Fruit fly (Drosophila melanogaster): ENCODE measurements around the gene Ge-1.

Ge-1 gene

dm6 chr2L:11106562-11106962 is 5.9 kb upstream of the Ge-1 start, which contains the start of gene Reps (continued):
- TF ChIP-seq al (GFP tag; IDR thresholded peaks at IDR 0.05) (peak; percentile 98), Gug (GFP tag; IDR thresholded peaks at IDR 0.05) (peak; percentile 99), Scr (GFP tag; IDR thresholded peaks at IDR 0.05; ENCODE audit: partially characterized antibody) (peak; percentile 71), Pdp1 (GFP tag; optimal IDR thresholded peaks at IDR 0.05) (peak; percentile 98 to 99), CG13296 (GFP tag; optimal IDR thresholded peaks at IDR 0.05) (peak; percentile 97), CG7928 (GFP tag; optimal IDR thresholded peaks at IDR 0.05) (peak; percentile 100), cato (GFP tag; optimal IDR thresholded peaks at IDR 0.05; ENCODE audit: borderline replicate concordance) (peak; percentile 98), Chrac-16 (GFP tag; optimal IDR thresholded peaks at IDR 0.05) (peak; percentile 99), CG9437 (GFP tag; optimal IDR thresholded peaks at IDR 0.05) (peak; percentile 92), Side (GFP tag; optimal IDR thresholded peaks at IDR 0.05) (peak; percentile 96), HLH54F (GFP tag; optimal IDR thresholded peaks at IDR 0.05) (peak; percentile 98), hth (optimal IDR thresholded peaks at IDR 0.05) (no peak), CG14710 (tag; optimal IDR thresholded peaks at IDR 0.05) (peak; percentile 98), disco-r (GFP tag; optimal IDR thresholded peaks at IDR 0.05) (peak; percentile 92), bbx (GFP tag; IDR thresholded peaks at IDR 0.05; ENCODE audit: partially characterized antibody) (peak; percentile 63), ATbp (GFP tag; optimal IDR thresholded peaks at IDR 0.05) (peak; percentile 96), ems (GFP tag; optimal IDR thresholded peaks at IDR 0.05) (peak; percentile 98), Abd-B (GFP tag; optimal IDR thresholded peaks at IDR 0.05) (peak; percentile 99), Fer3 (tag; optimal IDR thresholded peaks at IDR 0.05) (peak; percentile 99), CG11456 (GFP tag; IDR thresholded peaks at IDR 0.05) (peak; percentile 99), CG2120 (GFP tag; optimal IDR thresholded peaks at IDR 0.05) (peak; percentile 99), CG7839 (tag; optimal IDR thresholded peaks at IDR 0.05) (peak; percentile 99), Spps (tag; optimal IDR thresholded peaks at IDR 0.05) (peak; percentile 98), PHDP (tag; optimal IDR thresholded peaks at IDR 0.05) (peak; percentile 98), CG42726 (GFP tag; IDR thresholded peaks at IDR 0.05; ENCODE audit: partially characterized antibody) (peak; percentile 69; the same call in 1 of the 2 replicates), ewg (GFP tag; optimal IDR thresholded peaks at IDR 0.05) (peak; percentile 97), Dip2 (GFP tag; IDR thresholded peaks at IDR 0.05) (peak; percentile 76), Sin3A (optimal IDR thresholded peaks at IDR 0.05) (peak; percentile 96), CoRest (tag; optimal IDR thresholded peaks at IDR 0.05) (peak; percentile 99), CG8290 (GFP tag; optimal IDR thresholded peaks at IDR 0.05) (peak; percentile 99), CG8290 (tag; optimal IDR thresholded peaks at IDR 0.05) (peak; percentile 96), CG18619 (GFP tag; optimal IDR thresholded peaks at IDR 0.05) (peak; percentile 97), Dip3 (GFP tag; optimal IDR thresholded peaks at IDR 0.05) (peak; percentile 98), TFAM (GFP tag; optimal IDR thresholded peaks at IDR 0.05) (peak; percentile 91), pho (GFP tag; optimal IDR thresholded peaks at IDR 0.05) (peak; percentile 98), grn (GFP tag; optimal IDR thresholded peaks at IDR 0.05) (peak; percentile 91), CG3838 (GFP tag; optimal IDR thresholded peaks at IDR 0.05) (peak; percentile 97), pnt (GFP tag; optimal IDR thresholded peaks at IDR 0.05) (peak; percentile 98), Camta (GFP tag; optimal IDR thresholded peaks at IDR 0.05) (peak; percentile 98), br (optimal IDR thresholded peaks at IDR 0.05) (no peak), CG8281 (tag; optimal IDR thresholded peaks at IDR 0.05) (peak; percentile 90), Aef1 (GFP tag; IDR thresholded peaks at IDR 0.05) (peak; percentile 99), Elba2 (GFP tag; optimal IDR thresholded peaks at IDR 0.05) (peak; percentile 98), CG6654 (GFP tag; optimal IDR thresholded peaks at IDR 0.05) (peak; percentile 93), odd (GFP tag; optimal IDR thresholded peaks at IDR 0.05) (peak; percentile 93), CG4328 (GFP tag; optimal IDR thresholded peaks at IDR 0.05) (peak; percentile 95), Ptx1 (GFP tag; IDR thresholded peaks at IDR 0.05) (peak; percentile 99), CG12942 (GFP tag; optimal IDR thresholded peaks at IDR 0.05) (peak; percentile 99), onecut (GFP tag; IDR thresholded peaks at IDR 0.05) (peak; percentile 95), CTCF (GFP tag; optimal IDR thresholded peaks at IDR 0.05) (peak; percentile 71), Deaf1 (tag; optimal IDR thresholded peaks at IDR 0.05) (no peak), CG8388 (GFP tag; optimal IDR thresholded peaks at IDR 0.05) (peak; percentile 98), usp (GFP tag; optimal IDR thresholded peaks at IDR 0.05) (no peak)

All from whole organism, embryonic.